Fruit fly (Drosophila melanogaster): ENCODE measurements around the gene Dora.

Dora gene

dm6 chrX:18863748-18864482 lies at the start of gene Dora, which contains the start of gene CG7326:
Dora (plus strand) TSS chrX:18863950.
CG7326 (minus strand) TSS chrX:18863776.
- TF ChIP-seq CTCF (optimal IDR thresholded peaks at IDR 0.05) (peak; percentile 36), CG8478 (optimal IDR thresholded peaks at IDR 0.05) (no peak)

dm6 chrX:18814373-18814772 lies 49.4 kb upstream of the Dora start:
- TF ChIP-seq CG8478 (optimal IDR thresholded peaks at IDR 0.05) (no peak), CTCF (optimal IDR thresholded peaks at IDR 0.05) (no peak)

dm6 chrX:18814944-18815343 lies 48.8 kb upstream of the Dora start:
- TF ChIP-seq CG8478 (optimal IDR thresholded peaks at IDR 0.05) (no peak), CTCF (optimal IDR thresholded peaks at IDR 0.05) (no peak)

dm6 chrX:18830396-18830795 lies 33.4 kb upstream of the Dora start, which contains the start of gene CG7101:
CG7101 (plus strand) TSS chrX:18830591.
- TF ChIP-seq CTCF (optimal IDR thresholded peaks at IDR 0.05) (no peak), CG8478 (optimal IDR thresholded peaks at IDR 0.05) (no peak)

- TF ChIP-seq CG8478 (optimal IDR thresholded peaks at IDR 0.05) (no peak), CTCF (optimal IDR thresholded peaks at IDR 0.05) (no peak)
Measured at dm6 chrX:18832371-18832852, 31.3 kb upstream of the Dora start, which contains the start of gene Pvf1. Pvf1 (plus strand) TSS chrX:18832682.

dm6 chrX:18834399-18834798 lies 29.4 kb upstream of the Dora start:
- TF ChIP-seq CG8478 (optimal IDR thresholded peaks at IDR 0.05) (no peak), CTCF (optimal IDR thresholded peaks at IDR 0.05) (no peak)

- TF ChIP-seq CTCF (optimal IDR thresholded peaks at IDR 0.05) (no peak), CG8478 (optimal IDR thresholded peaks at IDR 0.05) (no peak)
Measured at dm6 chrX:18835003-18835402, 28.7 kb upstream of the Dora start.

- TF ChIP-seq CTCF (optimal IDR thresholded peaks at IDR 0.05) (no peak), CG8478 (optimal IDR thresholded peaks at IDR 0.05) (no peak)
Measured at dm6 chrX:18835500-18835899, 28.2 kb upstream of the Dora start.

- TF ChIP-seq CTCF (optimal IDR thresholded peaks at IDR 0.05) (no peak), CG8478 (optimal IDR thresholded peaks at IDR 0.05) (no peak)
Measured at dm6 chrX:18836315-18836714, 27.4 kb upstream of the Dora start.

- TF ChIP-seq CTCF (optimal IDR thresholded peaks at IDR 0.05) (no peak), CG8478 (optimal IDR thresholded peaks at IDR 0.05) (no peak)
Measured at dm6 chrX:18837046-18837445, 26.7 kb upstream of the Dora start.

- TF ChIP-seq CTCF (optimal IDR thresholded peaks at IDR 0.05) (peak; percentile 70 to 74), CG8478 (optimal IDR thresholded peaks at IDR 0.05) (no peak)
Measured at dm6 chrX:18838470-18838869, 25.3 kb upstream of the Dora start.

- TF ChIP-seq CG8478 (optimal IDR thresholded peaks at IDR 0.05) = no peak
Measured at dm6 chrX:18838929-18839576, 24.7 kb upstream of the Dora start.

dm6 chrX:18843229-18844033 lies 20.3 kb upstream of the Dora start, which contains the start of gene htk:
htk (plus strand) TSS chrX:18843663.
- TF ChIP-seq CG8478 (optimal IDR thresholded peaks at IDR 0.05) = no peak
- peak; percentile 98 for TF ChIP-seq CTCF (optimal IDR thresholded peaks at IDR 0.05)

dm6 chrX:18848338-18849021 lies 15.3 kb upstream of the Dora start, which contains the start of gene shop:
shop (minus strand) TSS chrX:18848566.
- TF ChIP-seq CG8478 (optimal IDR thresholded peaks at IDR 0.05) (no peak), CTCF (optimal IDR thresholded peaks at IDR 0.05) (no peak)

dm6 chrX:18849022-18849368 lies 14.8 kb upstream of the Dora start:
- TF ChIP-seq CTCF (optimal IDR thresholded peaks at IDR 0.05) (no peak), CG8478 (optimal IDR thresholded peaks at IDR 0.05) (no peak)

Measured in S2 (cell line).